Worm (Caenorhabditis elegans) whole organism, L4 larva: Measurements from ENCODE around the gene clec-22.

ENCODE experiments used
- F26F4.8 ChIP-seq: fragments of 200-800 bp; sonication (Bioruptor generic); conservative IDR thresholded peaks from 2 replicates; pipeline ENCODE4 v1.3.6; 2022; ENCODE audit warnings: missing genetic modification characterization, missing compliant biosample characterization
- F49E8.2 ChIP-seq: sonication (generic microtip); optimal IDR thresholded peaks from 2 replicates; lab custom pipeline; 2016; ENCODE audit warnings: missing compliant biosample characterization, mild to moderate bottlenecking, missing genetic modification characterization, borderline replicate concordance
- ZK546.5 ChIP-seq, 2 experiments: sonication (generic microtip); optimal IDR thresholded peaks; 2 replicates each; lab custom pipeline; 2017; ENCODE audit warnings: missing biosample characterization in 2 of 2, missing genetic modification characterization in 2 of 2
- aly-2 ChIP-seq: sonication (generic microtip); optimal IDR thresholded peaks from 2 replicates; lab custom pipeline; 2018; ENCODE audit warnings: missing biosample characterization, missing genetic modification characterization
- egl-43 ChIP-seq: fragments of 200-800 bp; sonication (Bioruptor generic); IDR thresholded peaks from 2 replicates; pipeline ENCODE4 v1.3.6; 2022; ENCODE audit warnings: missing genetic modification reagents, missing genetic modification characterization, missing compliant biosample characterization
- nhr-237 ChIP-seq: sonication (generic microtip); optimal IDR thresholded peaks from 2 replicates; lab custom pipeline; 2017; ENCODE audit warnings: missing biosample characterization, missing genetic modification characterization

DNA sequence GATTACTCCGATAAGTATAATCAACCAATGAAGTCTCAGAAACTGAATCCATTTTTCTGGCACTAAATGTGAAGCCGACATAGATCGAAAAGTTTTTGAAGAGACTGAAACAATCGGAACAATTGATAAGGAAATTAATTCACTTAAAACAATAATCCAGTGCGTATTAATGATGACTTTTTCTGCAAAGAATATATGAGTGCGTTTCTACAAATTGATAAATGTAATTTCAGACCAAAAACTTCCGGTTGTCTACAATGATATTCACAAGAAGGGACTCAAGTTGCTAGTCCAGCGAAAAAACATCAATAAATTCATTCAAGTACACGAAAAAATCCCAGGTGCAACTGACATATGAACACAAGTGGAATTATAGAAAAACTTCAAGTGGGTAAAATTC, 11.5 kb downstream of the clec-22 start, which contains the start of gene clec-33:
- TF ChIP-seq aly-2 (tag; lab: Kevin White, UChicago) (no peak), F26F4.8 (GFP tag; lab: Robert Waterston, UW) (no peak), nhr-237 (tag; lab: Kevin White, UChicago) (no peak), F49E8.2 (tag; lab: Kevin White, UChicago) (no peak), ZK546.5 (tag; optimal IDR thresholded peaks at IDR 0.05; lab: Kevin White, UChicago) (no peak), egl-43 (GFP tag; lab: Robert Waterston, UW) (no peak)
